Fruit fly (Drosophila melanogaster): ENCODE measurements around the gene mTerf5.

The mTerf5 gene

dm6 chr3R:18255281-18255680 lies 31.8 kb upstream of the mTerf5 start, which contains the start of the genes Ada2a, Polr2D, Tgs1 and moi (continued):
- no peak for TF ChIP-seq NFAT (GFP tag; IDR thresholded peaks at IDR 0.05)
- no peak for TF ChIP-seq CG8388 (GFP tag; optimal IDR thresholded peaks at IDR 0.05)
- no peak for TF ChIP-seq CG32767 (GFP tag; IDR thresholded peaks at IDR 0.05)
- TF ChIP-seq CG18262 (tag; optimal IDR thresholded peaks at IDR 0.05): no peak
- no peak for TF ChIP-seq CG4820 (GFP tag; optimal IDR thresholded peaks at IDR 0.05)
- TF ChIP-seq gem (tag; optimal IDR thresholded peaks at IDR 0.05): no peak
- TF ChIP-seq CG12942 (GFP tag; optimal IDR thresholded peaks at IDR 0.05): no peak
- peak; percentile 82 for TF ChIP-seq bbx (GFP tag; IDR thresholded peaks at IDR 0.05; ENCODE audit: partially characterized antibody)
- TF ChIP-seq sc (optimal IDR thresholded peaks at IDR 0.05): no peak
- no peak for TF ChIP-seq sc (GFP tag; optimal IDR thresholded peaks at IDR 0.05)
- peak; percentile 40 for TF ChIP-seq sd (tag; optimal IDR thresholded peaks at IDR 0.05)
- no peak for TF ChIP-seq pita (GFP tag; optimal IDR thresholded peaks at IDR 0.05)
- TF ChIP-seq insv (GFP tag; optimal IDR thresholded peaks at IDR 0.05): no peak
- TF ChIP-seq CG15479 (GFP tag; optimal IDR thresholded peaks at IDR 0.05): peak; percentile 64
- TF ChIP-seq otp (GFP tag; IDR thresholded peaks at IDR 0.05): no peak
- TF ChIP-seq NK7.1 (GFP tag; optimal IDR thresholded peaks at IDR 0.05): no peak
- no peak for TF ChIP-seq CG8924 (tag; optimal IDR thresholded peaks at IDR 0.05)
- TF ChIP-seq Hr3 (GFP tag; optimal IDR thresholded peaks at IDR 0.05): no peak
- peak; percentile 48 for TF ChIP-seq CG15514 (GFP tag; optimal IDR thresholded peaks at IDR 0.05)
- TF ChIP-seq Rx (GFP tag; IDR thresholded peaks at IDR 0.05): no peak
- peak; percentile 72 for TF ChIP-seq pzg (GFP tag; optimal IDR thresholded peaks at IDR 0.05)
- peak; percentile 67 for TF ChIP-seq Dp (GFP tag; optimal IDR thresholded peaks at IDR 0.05)
- no peak for TF ChIP-seq sim (GFP tag; IDR thresholded peaks at IDR 0.05)
- no peak for TF ChIP-seq chm (GFP tag; IDR thresholded peaks at IDR 0.05)
- peak; percentile 60 for TF ChIP-seq gfzf (GFP tag; optimal IDR thresholded peaks at IDR 0.05)
- no peak for TF ChIP-seq CG1233 (GFP tag; optimal IDR thresholded peaks at IDR 0.05)
- TF ChIP-seq ato (GFP tag; IDR thresholded peaks at IDR 0.05; ENCODE audit: partially characterized antibody): peak; percentile 57
- TF ChIP-seq ems (GFP tag; optimal IDR thresholded peaks at IDR 0.05): no peak
- no peak for TF ChIP-seq CG18476 (GFP tag; optimal IDR thresholded peaks at IDR 0.05)
- no peak for TF ChIP-seq fu2 (GFP tag; optimal IDR thresholded peaks at IDR 0.05)
- no peak for TF ChIP-seq az2 (GFP tag; optimal IDR thresholded peaks at IDR 0.05)
- TF ChIP-seq fru (optimal IDR thresholded peaks at IDR 0.05): no peak
- no peak for TF ChIP-seq crp (GFP tag; optimal IDR thresholded peaks at IDR 0.05)
- TF ChIP-seq hb (GFP tag; IDR thresholded peaks at IDR 0.05; ENCODE audit: partially characterized antibody): no peak
- peak; percentile 92 for TF ChIP-seq Sry-δ (GFP tag; optimal IDR thresholded peaks at IDR 0.05)
- TF ChIP-seq vnd (GFP tag; IDR thresholded peaks at IDR 0.05; ENCODE audit: partially characterized antibody): peak; percentile 61
- TF ChIP-seq CG13287 (GFP tag; IDR thresholded peaks at IDR 0.05; ENCODE audit: partially characterized antibody): peak; percentile 86
- no peak for TF ChIP-seq CG11695 (GFP tag; IDR thresholded peaks at IDR 0.05)
- TF ChIP-seq CG8089 (GFP tag; optimal IDR thresholded peaks at IDR 0.05): no peak
- no peak for TF ChIP-seq ap (GFP tag; IDR thresholded peaks at IDR 0.05)
- TF ChIP-seq CG6175 (GFP tag; IDR thresholded peaks at IDR 0.05): no peak
- TF ChIP-seq grau (tag; optimal IDR thresholded peaks at IDR 0.05): no peak
- TF ChIP-seq Ets97D (GFP tag; optimal IDR thresholded peaks at IDR 0.05): peak; percentile 23
- TF ChIP-seq prd (optimal IDR thresholded peaks at IDR 0.05): no peak
- no peak for TF ChIP-seq prd (GFP tag; IDR thresholded peaks at IDR 0.05)
- TF ChIP-seq dimm (GFP tag; IDR thresholded peaks at IDR 0.05): no peak
- peak; percentile 15 for TF ChIP-seq CG14710 (tag; optimal IDR thresholded peaks at IDR 0.05)
- no peak for TF ChIP-seq CG15269 (tag; optimal IDR thresholded peaks at IDR 0.05)
- peak; percentile 15 for TF ChIP-seq HmgZ (tag; optimal IDR thresholded peaks at IDR 0.05)
- peak; percentile 82 for TF ChIP-seq Dref (GFP tag; IDR thresholded peaks at IDR 0.05)
- TF ChIP-seq CG31388 (GFP tag; optimal IDR thresholded peaks at IDR 0.05): no peak
- peak; percentile 73 for TF ChIP-seq CG42726 (GFP tag; IDR thresholded peaks at IDR 0.05; ENCODE audit: partially characterized antibody)
